Worm (Caenorhabditis elegans): ENCODE results near the gene F26D2.14.

The F26D2.14 gene

DNA sequence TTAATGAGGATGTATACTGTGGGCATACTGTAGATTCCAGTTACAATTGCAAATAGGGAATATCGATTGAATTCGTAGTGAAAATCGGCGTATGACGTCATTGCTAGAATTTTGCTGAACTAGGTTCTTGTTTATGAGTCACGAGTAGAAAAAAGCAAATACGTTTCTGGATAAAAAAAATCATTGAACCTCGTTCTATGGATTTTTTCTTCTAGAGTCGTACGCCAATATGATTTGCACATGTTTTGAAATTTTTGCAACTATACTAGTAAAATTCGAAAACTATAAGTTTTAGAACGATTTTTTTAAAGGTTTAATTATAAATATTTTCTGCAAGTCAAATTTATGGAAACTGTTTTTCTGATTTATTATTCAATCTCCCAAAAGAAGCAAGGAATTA lies 32.2 kb downstream of the F26D2.14 start, which contains the start of gene sru-44:
Gene sru-44, minus strand, starts transcription at position 101 of the 400 bp plus-strand sequence.
- TF ChIP-seq ceh-36 (tag; optimal IDR thresholded peaks at IDR 0.05) (no peak), B0310.2 (tag; optimal IDR thresholded peaks at IDR 0.05) (no peak), hnd-1 (tag; optimal IDR thresholded peaks at IDR 0.05) (no peak), sea-1 (GFP tag; conservative IDR thresholded peaks at IDR 0.05) (no peak), flt-1 (GFP tag; IDR thresholded peaks at IDR 0.05) (no peak), scrt-1 (GFP tag; IDR thresholded peaks at IDR 0.05) (no peak), hmbx-1 (tag; optimal IDR thresholded peaks at IDR 0.05) (no peak)

DNA sequence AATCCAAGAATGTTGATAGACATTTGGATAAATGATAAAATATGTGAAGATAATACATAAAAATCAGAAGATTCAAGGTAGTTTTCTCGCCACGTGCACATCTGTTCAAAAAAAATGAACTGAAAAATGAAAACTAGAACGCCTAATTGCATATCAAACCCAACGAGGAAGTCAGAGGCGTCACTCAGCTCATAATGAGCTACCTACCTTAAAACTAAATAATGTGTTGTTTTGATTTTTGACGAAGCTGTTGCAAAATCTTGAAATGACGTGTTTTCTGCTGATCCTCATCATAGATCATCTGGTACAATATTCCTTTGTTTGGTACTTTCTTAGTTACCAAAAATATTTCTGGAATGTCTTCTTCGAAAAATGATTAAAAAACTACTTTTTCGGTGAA lies 35.3 kb downstream of the F26D2.14 start, which contains the start of gene srh-138:
Gene srh-138, minus strand, starts transcription at position 101 of the 400 bp plus-strand sequence.
- TF ChIP-seq tbx-37 (GFP tag; conservative IDR thresholded peaks at IDR 0.05) (no peak), tra-4 (tag; optimal IDR thresholded peaks at IDR 0.05) (no peak), hmg-4 (GFP tag; optimal IDR thresholded peaks at IDR 0.05) (no peak), flt-1 (GFP tag; IDR thresholded peaks at IDR 0.05) (no peak), scrt-1 (GFP tag; IDR thresholded peaks at IDR 0.05) (no peak), pes-1 (GFP tag; IDR thresholded peaks at IDR 0.05) (no peak), aly-1 (tag; optimal IDR thresholded peaks at IDR 0.05) (no peak), ceh-36 (tag; optimal IDR thresholded peaks at IDR 0.05) (no peak), sea-1 (GFP tag; conservative IDR thresholded peaks at IDR 0.05) (no peak), ceh-13 (GFP tag; optimal IDR thresholded peaks at IDR 0.05) (no peak), ets-7 (tag; optimal IDR thresholded peaks at IDR 0.05) (no peak), hnd-1 (tag; optimal IDR thresholded peaks at IDR 0.05) (no peak), F13C5.2 (tag; optimal IDR thresholded peaks at IDR 0.05) (no peak), ama-1 (optimal IDR thresholded peaks at IDR 0.05) (no peak), tbx-11 (GFP tag; IDR thresholded peaks at IDR 0.05) (no peak)

DNA sequence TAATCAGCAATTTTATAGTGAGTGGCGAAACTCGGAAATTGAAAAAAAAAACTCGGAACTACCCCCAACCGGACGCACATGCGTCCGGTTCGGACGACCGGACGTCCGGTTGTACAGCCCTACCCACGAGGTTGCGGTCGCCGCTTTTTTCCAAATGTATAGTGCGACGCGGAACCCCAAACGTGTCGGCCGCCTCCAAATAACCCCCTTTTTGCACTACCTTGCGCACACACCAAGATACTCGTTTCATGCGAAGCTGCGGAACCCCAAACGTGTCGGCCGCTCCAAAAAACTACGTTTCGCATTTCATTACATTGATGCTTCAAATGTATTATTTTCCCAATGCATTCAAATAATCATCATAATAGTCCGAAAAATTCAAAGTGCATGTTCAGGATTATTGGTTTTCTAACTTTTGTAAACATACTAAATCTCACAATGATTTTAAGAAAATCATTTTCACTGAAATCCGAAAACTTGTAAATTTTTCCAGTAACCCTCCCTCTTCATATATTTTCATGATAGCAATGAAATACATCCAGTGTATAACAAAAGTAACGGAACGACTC lies 36.4 kb downstream of the F26D2.14 start, which contains the start of gene srw-35:
Gene srw-35, plus strand, starts transcription at position 519 of the 569 bp plus-strand sequence.
- TF ChIP-seq tbx-11 (GFP tag; IDR thresholded peaks at IDR 0.05) (no peak), tra-4 (tag; optimal IDR thresholded peaks at IDR 0.05) (no peak), B0310.2 (tag; optimal IDR thresholded peaks at IDR 0.05) (no peak), aly-1 (tag; optimal IDR thresholded peaks at IDR 0.05) (no peak), ceh-13 (GFP tag; optimal IDR thresholded peaks at IDR 0.05) (no peak), ets-7 (tag; optimal IDR thresholded peaks at IDR 0.05) (no peak), tbx-37 (GFP tag; conservative IDR thresholded peaks at IDR 0.05) (no peak), hmbx-1 (tag; optimal IDR thresholded peaks at IDR 0.05) (no peak), F13C5.2 (tag; optimal IDR thresholded peaks at IDR 0.05) (no peak), ceh-36 (tag; optimal IDR thresholded peaks at IDR 0.05) (no peak), pes-1 (GFP tag; IDR thresholded peaks at IDR 0.05) (no peak), ama-1 (optimal IDR thresholded peaks at IDR 0.05) (no peak), hnd-1 (tag; optimal IDR thresholded peaks at IDR 0.05) (no peak), sea-1 (GFP tag; conservative IDR thresholded peaks at IDR 0.05) (no peak), scrt-1 (GFP tag; IDR thresholded peaks at IDR 0.05) (no peak), hmg-4 (GFP tag; optimal IDR thresholded peaks at IDR 0.05) (no peak), flt-1 (GFP tag; IDR thresholded peaks at IDR 0.05) (no peak)

DNA sequence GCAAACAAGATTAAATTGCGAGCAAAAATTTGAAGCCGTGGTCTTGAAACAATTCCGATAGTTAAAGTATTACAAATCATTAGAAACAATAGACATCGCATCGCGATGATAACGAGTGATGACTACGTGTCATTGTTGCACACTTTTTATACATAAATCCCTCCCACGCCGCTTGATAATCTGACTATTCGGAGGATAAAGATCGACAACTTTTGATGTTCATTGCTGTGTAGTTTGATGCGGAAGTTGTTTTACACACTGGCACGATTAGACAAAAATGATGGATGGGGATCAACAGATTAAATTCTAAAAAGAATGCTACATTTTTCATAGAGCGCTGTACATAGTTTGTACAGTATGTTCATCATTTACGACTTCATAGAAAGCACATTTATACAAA lies 43.6 kb downstream of the F26D2.14 start, which contains the start of gene T08G3.11:
Gene T08G3.11, minus strand, starts transcription at position 101 of the 400 bp plus-strand sequence.
- TF ChIP-seq aly-1 (tag; optimal IDR thresholded peaks at IDR 0.05) (no peak), pes-1 (GFP tag; IDR thresholded peaks at IDR 0.05) (no peak), ceh-36 (tag; optimal IDR thresholded peaks at IDR 0.05) (no peak), ama-1 (optimal IDR thresholded peaks at IDR 0.05) (no peak), flt-1 (GFP tag; IDR thresholded peaks at IDR 0.05) (no peak), scrt-1 (GFP tag; IDR thresholded peaks at IDR 0.05) (no peak), B0310.2 (tag; optimal IDR thresholded peaks at IDR 0.05) (no peak), ets-7 (tag; optimal IDR thresholded peaks at IDR 0.05) (no peak), hmg-4 (GFP tag; optimal IDR thresholded peaks at IDR 0.05) (no peak), tbx-37 (GFP tag; conservative IDR thresholded peaks at IDR 0.05) (no peak), tbx-11 (GFP tag; IDR thresholded peaks at IDR 0.05) (no peak), hnd-1 (tag; optimal IDR thresholded peaks at IDR 0.05) (no peak), sea-1 (GFP tag; conservative IDR thresholded peaks at IDR 0.05) (no peak), ceh-13 (GFP tag; optimal IDR thresholded peaks at IDR 0.05) (no peak), F13C5.2 (tag; optimal IDR thresholded peaks at IDR 0.05) (no peak), hmbx-1 (tag; optimal IDR thresholded peaks at IDR 0.05) (no peak), tra-4 (tag; optimal IDR thresholded peaks at IDR 0.05) (no peak)

DNA sequence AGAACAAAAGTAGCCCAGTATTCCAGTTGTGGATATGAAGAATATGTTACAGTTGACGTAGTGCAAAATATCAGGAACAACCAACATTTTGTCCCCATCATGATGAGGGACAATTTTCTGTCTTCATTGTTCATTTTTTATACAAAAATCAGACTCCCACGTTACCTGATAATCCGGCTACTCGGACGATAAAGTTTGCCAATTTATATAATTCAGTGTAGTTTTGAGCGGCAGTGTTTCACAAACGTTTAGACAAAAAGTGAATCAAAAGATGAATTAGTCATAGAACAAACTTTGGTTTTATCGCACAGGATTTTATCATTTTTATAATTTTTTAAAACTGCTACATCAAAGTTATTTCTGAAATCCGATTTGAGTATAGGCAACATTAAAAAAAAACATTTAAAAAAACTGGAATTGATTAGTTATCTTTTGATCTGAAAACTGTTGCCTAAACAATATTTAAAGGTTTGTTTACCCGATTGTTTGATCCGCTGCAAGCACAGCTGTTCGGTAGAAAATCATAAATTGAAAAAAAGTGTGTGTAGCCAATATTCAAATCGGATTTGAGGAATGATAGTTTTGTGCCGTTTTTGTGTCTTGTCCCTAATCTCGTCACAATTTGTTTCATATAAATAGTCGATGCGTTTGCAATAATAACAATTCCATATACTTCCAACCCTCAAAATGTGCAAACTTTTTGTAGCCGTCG lies 45.4 kb downstream of the F26D2.14 start, which contains the start of the genes F57E7.4 and spig-6:
Gene F57E7.4, minus strand, starts transcription at position 101 of the 712 bp plus-strand sequence.
Gene spig-6, plus strand, starts transcription at position 662 of the 712 bp plus-strand sequence.
- TF ChIP-seq hnd-1 (tag; optimal IDR thresholded peaks at IDR 0.05) = no peak
- TF ChIP-seq B0310.2 (tag; optimal IDR thresholded peaks at IDR 0.05) = no peak
- no peak for TF ChIP-seq ceh-36 (tag; optimal IDR thresholded peaks at IDR 0.05)

DNA sequence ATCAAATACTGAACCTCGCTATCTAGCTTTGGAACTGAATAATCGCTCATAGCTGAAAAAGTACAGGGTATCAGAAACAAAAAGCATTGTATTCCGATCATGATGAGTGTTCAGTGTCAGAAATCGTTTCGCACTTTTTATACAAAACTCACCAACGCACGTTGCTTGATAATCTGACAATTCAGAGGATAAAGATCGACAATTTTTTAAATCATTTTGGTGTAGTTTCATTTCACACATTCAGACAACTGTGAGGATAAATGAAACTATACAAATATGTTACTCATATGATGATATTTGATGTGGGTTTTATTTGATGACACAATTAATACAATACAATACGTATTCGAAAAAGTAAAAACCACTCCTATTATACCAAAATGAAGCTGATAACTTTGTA lies 47.4 kb downstream of the F26D2.14 start, which contains the start of gene F57E7.2:
Gene F57E7.2, minus strand, starts transcription at position 101 of the 400 bp plus-strand sequence.
- TF ChIP-seq ceh-36 (tag; optimal IDR thresholded peaks at IDR 0.05) (no peak), tbx-11 (GFP tag; IDR thresholded peaks at IDR 0.05) (no peak), hmg-4 (GFP tag; optimal IDR thresholded peaks at IDR 0.05) (no peak)

DNA sequence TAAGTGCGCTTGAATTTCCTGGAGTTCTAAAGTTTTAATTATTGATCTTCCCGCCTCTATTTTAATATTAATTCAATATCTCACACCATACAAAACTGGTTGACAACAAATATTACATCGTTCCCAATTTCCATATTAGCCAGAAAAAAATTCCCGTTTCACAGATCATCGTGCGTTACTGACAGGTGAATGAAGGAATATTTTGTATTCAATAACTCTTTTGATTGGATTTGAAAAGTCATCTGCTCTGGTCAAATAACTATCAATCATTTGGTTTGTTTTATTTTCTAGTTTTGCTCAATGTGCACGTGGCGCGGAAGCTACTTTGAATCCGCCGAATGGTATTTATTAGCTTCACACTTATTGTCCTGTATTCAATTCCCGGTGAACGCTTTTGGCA lies 48.0 kb downstream of the F26D2.14 start, which contains the start of gene srh-139:
Gene srh-139, plus strand, starts transcription at position 301 of the 400 bp plus-strand sequence.
- TF ChIP-seq ets-7 (tag; optimal IDR thresholded peaks at IDR 0.05) (no peak), tra-4 (tag; optimal IDR thresholded peaks at IDR 0.05) (no peak), ama-1 (optimal IDR thresholded peaks at IDR 0.05) (no peak)
